Fruit fly (Drosophila melanogaster) whole organism, embryonic: ENCODE data around the gene Bgb.

Experiments used
- B-H1 ChIP-seq: fragments of 200-800 bp; sonication (Bioruptor generic); IDR thresholded peaks from 3 replicates; pipeline ENCODE4 v1.3.6; 2022; ENCODE audit warnings: missing biosample characterization, missing genetic modification characterization
- CG1024 ChIP-seq: fragments of 200-800 bp; sonication (Bioruptor generic); IDR thresholded peaks from 2 replicates; pipeline ENCODE4 v1.3.6; 2022; ENCODE audit warnings: missing biosample characterization, missing genetic modification characterization
- CG10462 ChIP-seq: fragments of 200-800 bp; sonication (Bioruptor generic); optimal IDR thresholded peaks from 2 replicates; lab custom pipeline; 2016; ENCODE audit warnings: missing biosample characterization, missing genetic modification characterization
- CG11456 ChIP-seq: fragments of 200-800 bp; sonication (Bioruptor generic); IDR thresholded peaks from 3 replicates; pipeline ENCODE4 v1.3.6; 2022; ENCODE audit warnings: missing biosample characterization, missing genetic modification characterization
- CG11695 ChIP-seq: fragments of 200-800 bp; sonication (Bioruptor generic); IDR thresholded peaks from 3 replicates; pipeline ENCODE4 v1.3.6; 2022; ENCODE audit warnings: missing biosample characterization, missing genetic modification characterization
- CG12299 ChIP-seq: fragments of 200-800 bp; sonication (Bioruptor generic); optimal IDR thresholded peaks from 2 replicates; lab custom pipeline; 2018; ENCODE audit warnings: missing biosample characterization, mild to moderate bottlenecking, missing genetic modification characterization
- CG1233 ChIP-seq: fragments of 200-800 bp; sonication (Bioruptor generic); optimal IDR thresholded peaks from 4 replicates; lab custom pipeline; 2018; ENCODE audit warnings: missing biosample characterization, mild to moderate bottlenecking, missing genetic modification characterization
- CG14050 ChIP-seq: fragments of 200-800 bp; sonication (Bioruptor generic); IDR thresholded peaks from 3 replicates; pipeline ENCODE4 v1.3.6; 2022; ENCODE audit warnings: missing biosample characterization, missing genetic modification characterization
- CG15479 ChIP-seq: fragments of 200-800 bp; sonication (Bioruptor generic); optimal IDR thresholded peaks from 3 replicates; lab custom pipeline; 2019; ENCODE audit warnings: missing biosample characterization, mild to moderate bottlenecking, missing genetic modification characterization, moderate library complexity
- CG17328 ChIP-seq: fragments of 200-800 bp; sonication (Bioruptor generic); IDR thresholded peaks from 2 replicates; pipeline ENCODE4 v1.3.6; 2022; ENCODE audit warnings: missing biosample characterization, missing genetic modification characterization
- CG2129 ChIP-seq: fragments of 200-800 bp; sonication (Bioruptor generic); IDR thresholded peaks from 2 replicates; pipeline ENCODE4 v1.3.6; 2022; ENCODE audit warnings: missing biosample characterization, missing genetic modification characterization; ENCODE audit not compliant: partially characterized antibody
- CG33213 ChIP-seq: fragments of 200-800 bp; sonication (Bioruptor generic); optimal IDR thresholded peaks from 3 replicates; lab custom pipeline; 2016; ENCODE audit warnings: missing biosample characterization, missing genetic modification characterization
- CG4854 ChIP-seq: fragments of 200-800 bp; sonication (Bioruptor generic); optimal IDR thresholded peaks from 2 replicates; lab custom pipeline; 2016; ENCODE audit warnings: missing biosample characterization, missing genetic modification characterization, inconsistent platforms
- CG6765 ChIP-seq: fragments of 200-800 bp; sonication (Bioruptor generic); optimal IDR thresholded peaks from 3 replicates; lab custom pipeline; 2017; ENCODE audit warnings: missing biosample characterization, mild to moderate bottlenecking, missing genetic modification characterization
- CG6791 ChIP-seq: fragments of 200-800 bp; sonication (Bioruptor generic); IDR thresholded peaks from 3 replicates; pipeline ENCODE4 v1.3.6; 2022; ENCODE audit warnings: missing biosample characterization, missing genetic modification characterization; ENCODE audit not compliant: partially characterized antibody
- CG6854 ChIP-seq: fragments of 200-800 bp; sonication (Bioruptor generic); optimal IDR thresholded peaks from 3 replicates; lab custom pipeline; 2017; ENCODE audit warnings: missing biosample characterization, mild to moderate bottlenecking, missing genetic modification characterization
- CG7839 ChIP-seq: fragments of 200-800 bp; sonication (Bioruptor generic); optimal IDR thresholded peaks from 3 replicates; lab custom pipeline; 2018; ENCODE audit warnings: missing biosample characterization, mild to moderate bottlenecking, missing genetic modification characterization, moderate library complexity
- CG7987 ChIP-seq: fragments of 200-800 bp; sonication (Bioruptor generic); optimal IDR thresholded peaks from 2 replicates; lab custom pipeline; 2018; ENCODE audit warnings: missing biosample characterization, mild to moderate bottlenecking, missing genetic modification characterization, moderate library complexity
- CG8944 ChIP-seq: fragments of 200-800 bp; sonication (Bioruptor generic); optimal IDR thresholded peaks from 3 replicates; lab custom pipeline; 2016; ENCODE audit warnings: missing biosample characterization, missing genetic modification characterization
- CG9609 ChIP-seq: fragments of 200-800 bp; sonication (Bioruptor generic); optimal IDR thresholded peaks from 3 replicates; lab custom pipeline; 2016; ENCODE audit warnings: missing biosample characterization, missing genetic modification characterization
- CG9817 ChIP-seq: fragments of 200-800 bp; sonication (Bioruptor generic); optimal IDR thresholded peaks from 2 replicates; lab custom pipeline; 2018; ENCODE audit warnings: missing biosample characterization, mild to moderate bottlenecking, missing genetic modification characterization, moderate library complexity
- D19A ChIP-seq: fragments of 200-800 bp; optimal IDR thresholded peaks from 3 replicates; lab custom pipeline; 2019; ENCODE audit warnings: missing biosample characterization, mild to moderate bottlenecking, missing genetic modification characterization, moderate library complexity
- Dek ChIP-seq: fragments of 200-800 bp; sonication (Bioruptor generic); optimal IDR thresholded peaks from 3 replicates; lab custom pipeline; 2019; ENCODE audit warnings: missing biosample characterization, mild to moderate bottlenecking, missing genetic modification characterization, moderate library complexity
- Drgx ChIP-seq: fragments of 200-800 bp; sonication (Bioruptor generic); IDR thresholded peaks from 2 replicates; pipeline ENCODE4 v1.3.6; 2022; ENCODE audit warnings: missing biosample characterization, missing genetic modification characterization
- Eip74EF ChIP-seq, 2 experiments: fragments of 200-800 bp in 1 of 2; fragments of >200 bp in 1 of 2; sonication (Bioruptor generic) in 1 of 2; optimal IDR thresholded peaks; 2 replicates each; lab custom pipeline; 2017 to 2019; ENCODE audit warnings: missing biosample characterization in 2 of 2, missing genetic modification characterization in 2 of 2, mild to moderate bottlenecking in 1 of 2, moderate library complexity in 1 of 2
- Hmr ChIP-seq: fragments of 200-800 bp; sonication (Bioruptor generic); optimal IDR thresholded peaks from 3 replicates; lab custom pipeline; 2017; ENCODE audit warnings: mild to moderate bottlenecking, missing biosample characterization, missing genetic modification reagents, missing genetic modification characterization
- Hr3 ChIP-seq: fragments of 200-800 bp; sonication (Bioruptor generic); optimal IDR thresholded peaks from 3 replicates; lab custom pipeline; 2016; ENCODE audit warnings: missing biosample characterization, missing genetic modification characterization
- Jarid2 ChIP-seq: fragments of 200-800 bp; sonication (Bioruptor generic); optimal IDR thresholded peaks from 3 replicates; lab custom pipeline; 2017; ENCODE audit warnings: mild to moderate bottlenecking, missing biosample characterization, missing genetic modification reagents, missing genetic modification characterization
- MBD-R2 ChIP-seq: fragments of 200-800 bp; sonication (Bioruptor generic); IDR thresholded peaks from 2 replicates; pipeline ENCODE4 v1.3.6; 2022; ENCODE audit warnings: missing biosample characterization, missing genetic modification characterization
- Med ChIP-seq: fragments of 200-800 bp; sonication (Bioruptor generic); peaks from one replicate; lab custom pipeline; 2016; ENCODE audit warnings: missing biosample characterization, missing genetic modification characterization, mild to moderate bottlenecking, inconsistent platforms, moderate library complexity
- Mes4 ChIP-seq: fragments of 200-800 bp; sonication (Bioruptor generic); optimal IDR thresholded peaks from 2 replicates; lab custom pipeline; 2016; ENCODE audit warnings: missing biosample characterization, missing genetic modification characterization
- Myb ChIP-seq: fragments of 200-800 bp; sonication (Bioruptor generic); optimal IDR thresholded peaks from 2 replicates; lab custom pipeline; 2016; ENCODE audit warnings: missing biosample characterization, missing genetic modification characterization
- Six4 ChIP-seq: fragments of 200-800 bp; sonication (Bioruptor generic); optimal IDR thresholded peaks from 2 replicates; lab custom pipeline; 2016; ENCODE audit warnings: missing biosample characterization, missing genetic modification characterization
- Spps ChIP-seq: fragments of 200-800 bp; sonication (Bioruptor generic); optimal IDR thresholded peaks from 2 replicates; lab custom pipeline; 2018; ENCODE audit warnings: missing biosample characterization, mild to moderate bottlenecking, missing genetic modification characterization
- Xrp1 ChIP-seq: fragments of 200-800 bp; sonication (Bioruptor generic); IDR thresholded peaks from 2 replicates; pipeline ENCODE4 v1.3.6; 2022; ENCODE audit warnings: missing biosample characterization, missing genetic modification characterization
- ftz-f1 ChIP-seq: fragments of 200-800 bp; sonication (Bioruptor generic); optimal IDR thresholded peaks from 2 replicates; lab custom pipeline; 2016; ENCODE audit warnings: missing biosample characterization, missing genetic modification characterization
- gcm2 ChIP-seq: fragments of 200-800 bp; sonication (Bioruptor generic); optimal IDR thresholded peaks from 2 replicates; lab custom pipeline; 2016; ENCODE audit warnings: missing biosample characterization, missing genetic modification characterization
- hb ChIP-seq: fragments of 200-800 bp; sonication (Bioruptor generic); IDR thresholded peaks from 3 replicates; pipeline ENCODE4 v1.3.6; 2022; ENCODE audit warnings: missing biosample characterization, missing genetic modification characterization; ENCODE audit not compliant: partially characterized antibody
- kni ChIP-seq: fragments of 200-800 bp; sonication (Bioruptor generic); optimal IDR thresholded peaks from 3 replicates; lab custom pipeline; 2017; ENCODE audit warnings: mild to moderate bottlenecking, missing biosample characterization, missing genetic modification reagents, missing genetic modification characterization
- nerfin-1 ChIP-seq: fragments of 200-800 bp; sonication (Bioruptor generic); optimal IDR thresholded peaks from 3 replicates; lab custom pipeline; 2019; ENCODE audit warnings: missing biosample characterization, mild to moderate bottlenecking, missing genetic modification characterization, moderate library complexity
- nmo ChIP-seq: fragments of 200-800 bp; sonication (Bioruptor generic); optimal IDR thresholded peaks from 2 replicates; lab custom pipeline; 2018; ENCODE audit warnings: missing biosample characterization, mild to moderate bottlenecking, missing genetic modification characterization, moderate library complexity
- p53 ChIP-seq: fragments of 200-800 bp; sonication (Bioruptor generic); optimal IDR thresholded peaks from 2 replicates; lab custom pipeline; 2016; ENCODE audit warnings: missing biosample characterization, missing genetic modification characterization
- pnt ChIP-seq: fragments of 200-800 bp; sonication (Bioruptor generic); optimal IDR thresholded peaks from 3 replicates; lab custom pipeline; 2016; ENCODE audit warnings: missing biosample characterization, missing genetic modification characterization
- prd ChIP-seq, 3 experiments: fragments of >200 bp in 2 of 3; fragments of 200-800 bp in 1 of 3; sonication (Bioruptor generic) in 1 of 3; optimal IDR thresholded peaks in 2 of 3; IDR thresholded peaks in 1 of 3; 2 replicates in 2 of 3; 3 replicates in 1 of 3; pipeline versions ENCODE4 v1.3.6 to Lab custom; 2017 to 2022; ENCODE audit warnings: missing biosample characterization in 1 of 3, missing genetic modification characterization in 1 of 3
- schlank ChIP-seq: fragments of 200-800 bp; sonication (Bioruptor generic); optimal IDR thresholded peaks from 2 replicates; lab custom pipeline; 2018; ENCODE audit warnings: missing biosample characterization, mild to moderate bottlenecking, missing genetic modification characterization
- slou ChIP-seq: fragments of 200-800 bp; sonication (Bioruptor generic); optimal IDR thresholded peaks from 3 replicates; lab custom pipeline; 2016; ENCODE audit warnings: missing biosample characterization, missing genetic modification characterization
- stc ChIP-seq: fragments of 200-800 bp; sonication (Bioruptor generic); IDR thresholded peaks from 2 replicates; pipeline ENCODE4 v1.3.6; 2022; ENCODE audit warnings: missing biosample characterization, missing genetic modification characterization
- twi ChIP-seq: fragments of 200-800 bp; optimal IDR thresholded peaks from 2 replicates; lab custom pipeline; 2019; ENCODE audit warnings: missing biosample characterization, mild to moderate bottlenecking, missing genetic modification characterization, moderate library complexity
- vnd ChIP-seq: fragments of 200-800 bp; sonication (Bioruptor generic); IDR thresholded peaks from 3 replicates; pipeline ENCODE4 v1.3.6; 2022; ENCODE audit warnings: missing biosample characterization, missing genetic modification characterization; ENCODE audit not compliant: partially characterized antibody

The Bgb gene

DNA sequence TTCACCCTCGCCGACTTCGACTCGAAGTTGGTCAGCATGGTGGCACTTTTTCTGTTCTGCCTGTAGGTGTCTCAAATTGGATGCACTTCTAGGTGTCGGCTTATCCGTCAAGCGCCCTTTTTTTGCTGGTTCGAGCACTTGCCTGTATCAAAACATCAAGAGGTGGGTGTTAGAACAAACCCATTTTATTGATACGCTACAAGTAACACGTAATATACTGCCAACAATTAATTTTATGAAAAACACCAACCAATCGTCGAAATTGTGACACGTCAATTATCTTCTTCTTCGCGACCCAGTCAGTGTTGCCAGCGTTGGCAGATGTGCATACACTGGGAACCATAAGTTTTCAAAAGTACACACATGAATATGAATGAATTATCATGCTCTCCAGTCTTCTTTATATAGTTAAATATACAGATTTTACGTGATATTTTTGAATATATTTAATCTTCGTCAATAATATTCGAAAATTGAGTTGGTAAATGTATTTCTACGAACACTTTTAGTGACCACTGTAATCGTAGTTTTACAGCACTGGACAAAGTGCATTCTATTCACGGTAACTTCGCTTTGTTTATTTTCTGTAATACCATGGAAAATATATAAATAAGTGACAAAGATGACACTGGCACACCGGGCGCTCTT is 5.5 kb downstream of the Bgb start, which contains the start of the genes alphaCOP and CG13919 (continued):
- TF ChIP-seq Mes4 (peak; percentile 89), CG6791 (no peak), CG9817 (peak; percentile 95), stc (peak; percentile 95), CG17328 (peak; percentile 98), CG7987 (GFP tag; lab: Kevin White, UChicago) (peak; percentile 86), nerfin-1 (tag; lab: Kevin White, UChicago) (peak; percentile 93), CG4854 (GFP tag; lab: Kevin White, UChicago) (peak; percentile 94), Six4 (GFP tag; lab: Kevin White, UChicago) (peak; percentile 93), Hmr (GFP tag; lab: Kevin White, UChicago) (peak; percentile 96), CG10462 (GFP tag; lab: Kevin White, UChicago) (peak; percentile 97), kni (peak; percentile 67), CG15479 (GFP tag; lab: Kevin White, UChicago) (peak; percentile 52), Med (peak; percentile 99), nmo (GFP tag; lab: Kevin White, UChicago) (peak; percentile 98), slou (peak; percentile 96), Dek (peak; percentile 96), Jarid2 (peak; percentile 11), CG11456 (GFP tag; lab: Robert Waterston, UW) (peak; percentile 95), CG6765 (GFP tag; lab: Kevin White, UChicago) (peak; percentile 89), D19A (tag; lab: Kevin White, UChicago) (peak; percentile 88), pnt (peak; percentile 89), CG11695 (GFP tag; lab: Robert Waterston, UW) (peak; percentile 95), gcm2 (GFP tag; lab: Kevin White, UChicago) (peak; percentile 90), CG2129 (GFP tag; lab: Robert Waterston, UW) (no peak), Eip74EF (GFP tag; optimal IDR thresholded peaks at IDR 0.05; lab: Kevin White, UChicago) (peak in 1 of 2 experiments; percentile 96), Myb (GFP tag; lab: Kevin White, UChicago) (peak; percentile 66), CG9609 (peak; percentile 88), Xrp1 (GFP tag; lab: Robert Waterston, UW) (peak; percentile 98), hb (GFP tag; lab: Robert Waterston, UW) (no peak), CG1233 (GFP tag; lab: Kevin White, UChicago) (peak; percentile 95), CG8944 (GFP tag; lab: Kevin White, UChicago) (peak; percentile 85), CG6854 (peak; percentile 86), ftz-f1 (GFP tag; lab: Kevin White, UChicago) (peak; percentile 39), CG33213 (GFP tag; lab: Kevin White, UChicago) (peak; percentile 80), Drgx (GFP tag; lab: Robert Waterston, UW) (peak; percentile 96), schlank (tag; lab: Kevin White, UChicago) (peak; percentile 88), twi (tag; lab: Kevin White, UChicago) (peak; percentile 93), Hr3 (GFP tag; lab: Kevin White, UChicago) (peak; percentile 98), p53 (peak; percentile 60), MBD-R2 (peak; percentile 99), B-H1 (GFP tag; lab: Robert Waterston, UW) (peak; percentile 97), CG14050 (GFP tag; lab: Robert Waterston, UW) (peak; percentile 97), CG7839 (tag; lab: Kevin White, UChicago) (peak; percentile 99), Spps (tag; lab: Kevin White, UChicago) (peak; percentile 91), CG1024 (peak; percentile 77), CG12299 (tag; lab: Kevin White, UChicago) (peak; percentile 92), vnd (no peak), prd (optimal IDR thresholded peaks at IDR 0.05; lab: Kevin White, UChicago) (no peak), prd (GFP tag; IDR thresholded peaks at IDR 0.05; lab: Robert Waterston, UW) (peak; percentile 98)
